Worm (Caenorhabditis elegans): Measurements from ENCODE around the gene str-68.

ce11 chrV:3118167-3118566 is 10.8 kb upstream of the str-68 start, which contains the start of gene clec-210:
- TF ChIP-seq him-1 (tag; optimal IDR thresholded peaks at IDR 0.05) (no peak), W03F9.2 (tag; optimal IDR thresholded peaks at IDR 0.05) (no peak)

Measured in whole organism, L4/young adult.